Fruit fly (Drosophila melanogaster) whole organism, prepupa: Measurements from ENCODE around the gene frj.

ENCODE experiments used
- Blimp-1 ChIP-seq: fragments of 200-800 bp; sonication (Bioruptor generic); optimal IDR thresholded peaks from 3 replicates; lab custom pipeline; 2017; ENCODE audit warnings: missing biosample characterization, missing genetic modification characterization, mild to moderate bottlenecking, moderate library complexity, missing genetic modification reagents
- CG11294 ChIP-seq: fragments of 200-800 bp; sonication (Bioruptor generic); IDR thresholded peaks from 2 replicates; pipeline ENCODE4 v1.3.6; 2022; ENCODE audit warnings: missing biosample characterization, missing genetic modification characterization
- CG11762 ChIP-seq: fragments of 200-800 bp; sonication (Bioruptor generic); optimal IDR thresholded peaks from 3 replicates; lab custom pipeline; 2016; ENCODE audit warnings: missing biosample characterization, missing genetic modification characterization; ENCODE audit not compliant: insufficient read depth
- CG11902 ChIP-seq: fragments of 200-800 bp; sonication (Bioruptor generic); optimal IDR thresholded peaks from 3 replicates; lab custom pipeline; 2016; ENCODE audit warnings: missing biosample characterization, missing genetic modification characterization
- CG15336 ChIP-seq: fragments of 200-800 bp; sonication (Bioruptor generic); IDR thresholded peaks from 2 replicates; pipeline ENCODE4 v1.3.6; 2022; ENCODE audit warnings: missing biosample characterization, missing genetic modification characterization
- CG32006 ChIP-seq: fragments of 200-800 bp; sonication (Bioruptor generic); optimal IDR thresholded peaks from 3 replicates; lab custom pipeline; 2017; ENCODE audit warnings: missing biosample characterization, mild to moderate bottlenecking, missing genetic modification characterization
- CG34406 ChIP-seq: fragments of 200-800 bp; sonication (Bioruptor generic); optimal IDR thresholded peaks from 3 replicates; lab custom pipeline; 2016; ENCODE audit warnings: missing biosample characterization, missing genetic modification characterization
- CG6163 ChIP-seq: fragments of 200-800 bp; sonication (Bioruptor generic); IDR thresholded peaks from 3 replicates; pipeline ENCODE4 v1.3.6; 2022; ENCODE audit warnings: missing biosample characterization, missing genetic modification characterization
- CG6792 ChIP-seq: fragments of 200-800 bp; sonication (Bioruptor generic); optimal IDR thresholded peaks from 3 replicates; lab custom pipeline; 2016; ENCODE audit warnings: missing biosample characterization, missing genetic modification characterization
- CG6854 ChIP-seq: fragments of 200-800 bp; sonication (Bioruptor generic); optimal IDR thresholded peaks from 2 replicates; lab custom pipeline; 2017; ENCODE audit warnings: missing biosample characterization, mild to moderate bottlenecking, missing genetic modification characterization
- CG7368 ChIP-seq: fragments of 200-800 bp; sonication (Bioruptor generic); optimal IDR thresholded peaks from 3 replicates; lab custom pipeline; 2016; ENCODE audit warnings: missing biosample characterization, missing genetic modification characterization
- CG8119 ChIP-seq: fragments of 200-800 bp; sonication (Bioruptor generic); IDR thresholded peaks from 3 replicates; pipeline ENCODE4 v1.3.6; 2022; ENCODE audit warnings: missing biosample characterization, missing genetic modification characterization
- CG8632 ChIP-seq: fragments of 200-800 bp; sonication (Bioruptor generic); optimal IDR thresholded peaks from 3 replicates; lab custom pipeline; 2016; ENCODE audit warnings: missing biosample characterization, missing genetic modification characterization
- Eip78C ChIP-seq: fragments of 200-800 bp; sonication (Bioruptor generic); peaks from one replicate; lab custom pipeline; 2016; ENCODE audit warnings: missing biosample characterization, missing genetic modification characterization
- Hr38 ChIP-seq: sonication (Bioruptor generic); optimal IDR thresholded peaks from 2 replicates; lab custom pipeline; 2016; ENCODE audit warnings: missing biosample characterization, missing genetic modification characterization
- Hr4 ChIP-seq: fragments of 200-800 bp; sonication (Bioruptor generic); optimal IDR thresholded peaks from 3 replicates; lab custom pipeline; 2016; ENCODE audit warnings: missing biosample characterization, missing genetic modification characterization
- Lpt ChIP-seq: fragments of 200-800 bp; sonication (Bioruptor generic); optimal IDR thresholded peaks from 3 replicates; lab custom pipeline; 2016; ENCODE audit warnings: missing biosample characterization, missing genetic modification characterization
- Met ChIP-seq: fragments of 200-800 bp; sonication (Bioruptor generic); optimal IDR thresholded peaks from 3 replicates; lab custom pipeline; 2016; ENCODE audit warnings: missing biosample characterization, missing genetic modification characterization
- OdsH ChIP-seq: fragments of 200-800 bp; sonication (Bioruptor generic); optimal IDR thresholded peaks from 3 replicates; lab custom pipeline; 2016; ENCODE audit warnings: missing biosample characterization, missing genetic modification characterization
- Sox14 ChIP-seq: fragments of 200-800 bp; sonication (Bioruptor generic); optimal IDR thresholded peaks from 3 replicates; lab custom pipeline; 2016; ENCODE audit warnings: missing biosample characterization, missing genetic modification characterization
- achi ChIP-seq: fragments of 200-800 bp; sonication (Bioruptor generic); optimal IDR thresholded peaks from 3 replicates; lab custom pipeline; 2016; ENCODE audit warnings: missing biosample characterization, missing genetic modification characterization
- acj6 ChIP-seq: fragments of 200-800 bp; sonication (Bioruptor generic); optimal IDR thresholded peaks from 3 replicates; lab custom pipeline; 2016; ENCODE audit warnings: missing biosample characterization, missing genetic modification characterization
- cyc ChIP-seq: fragments of 200-800 bp; sonication (Bioruptor generic); optimal IDR thresholded peaks from 3 replicates; lab custom pipeline; 2016; ENCODE audit warnings: missing biosample characterization, missing genetic modification characterization
- dsx ChIP-seq: fragments of 200-800 bp; optimal IDR thresholded peaks from 3 replicates; lab custom pipeline; 2019; ENCODE audit warnings: missing biosample characterization, mild to moderate bottlenecking, missing genetic modification characterization, moderate library complexity; ENCODE audit not compliant: poor library complexity, severe bottlenecking
- fd59A ChIP-seq: fragments of 200-800 bp; sonication (Bioruptor generic); optimal IDR thresholded peaks from 2 replicates; lab custom pipeline; 2017; ENCODE audit warnings: missing biosample characterization, mild to moderate bottlenecking, missing genetic modification characterization, missing genetic modification reagents
- fkh ChIP-seq: fragments of 200-800 bp; sonication (Bioruptor generic); optimal IDR thresholded peaks from 3 replicates; lab custom pipeline; 2017; ENCODE audit warnings: missing biosample characterization, mild to moderate bottlenecking, missing genetic modification characterization, moderate library complexity
- lz ChIP-seq: fragments of 200-800 bp; sonication (Bioruptor generic); optimal IDR thresholded peaks from 3 replicates; lab custom pipeline; 2016; ENCODE audit warnings: missing biosample characterization, missing genetic modification characterization
- salr ChIP-seq, 2 experiments: fragments of 200-800 bp; sonication (Bioruptor generic); optimal IDR thresholded peaks; 3 replicates each; lab custom pipeline; 2016 to 2018; ENCODE audit warnings: missing biosample characterization in 2 of 2, missing genetic modification characterization in 2 of 2, mild to moderate bottlenecking in 1 of 2
- spab ChIP-seq: fragments of 200-800 bp; sonication (Bioruptor generic); optimal IDR thresholded peaks from 2 replicates; lab custom pipeline; 2017; ENCODE audit warnings: missing biosample characterization, mild to moderate bottlenecking, missing genetic modification characterization, missing genetic modification reagents
- ss ChIP-seq, 2 experiments: fragments of 200-800 bp; sonication (Bioruptor generic); optimal IDR thresholded peaks; 2 replicates in 1 of 2; 3 replicates in 1 of 2; lab custom pipeline; 2017 to 2018; ENCODE audit warnings: mild to moderate bottlenecking in 2 of 2, missing biosample characterization in 2 of 2, missing genetic modification characterization in 2 of 2, moderate library complexity in 1 of 2

frj gene

dm6 chr2L:6473076-6474037 is 17.5 kb downstream of the frj start, which contains the start of gene mmy (continued):
- TF ChIP-seq cyc (GFP tag; lab: Kevin White, UChicago) (peak; percentile 10), CG11762 (peak; percentile 59), CG11294 (peak; percentile 31), CG6792 (GFP tag; lab: Kevin White, UChicago) (peak; percentile 47), spab (GFP tag; lab: Kevin White, UChicago) (peak; percentile 67), Blimp-1 (GFP tag; lab: Kevin White, UChicago) (no peak), OdsH (GFP tag; lab: Kevin White, UChicago) (peak; percentile 69), salr (GFP tag; optimal IDR thresholded peaks at IDR 0.05; lab: Kevin White, UChicago) (peak; percentile 22 to 68), CG11902 (GFP tag; lab: Kevin White, UChicago) (peak; percentile 33), Hr38 (GFP tag; lab: Kevin White, UChicago) (no peak), CG8119 (GFP tag; lab: Robert Waterston, UW) (peak; percentile 80), lz (peak; percentile 7), Met (GFP tag; lab: Kevin White, UChicago) (no peak), Hr4 (peak; percentile 52), fd59A (GFP tag; lab: Kevin White, UChicago) (peak; percentile 69), Lpt (GFP tag; lab: Kevin White, UChicago) (peak; percentile 47), achi (peak; percentile 69), CG6854 (GFP tag; lab: Kevin White, UChicago) (peak; percentile 50)

dm6 chr2L:6474298-6474697 is 18.4 kb downstream of the frj start:
- TF ChIP-seq CG15336 (GFP tag; lab: Robert Waterston, UW): 0 out of 2 replicates have a peak, but pooled peaks have one; percentile 12
- peak; percentile 56 for TF ChIP-seq Eip78C (GFP tag; lab: Kevin White, UChicago)
- no peak for TF ChIP-seq OdsH (GFP tag; lab: Kevin White, UChicago)

- TF ChIP-seq dsx (GFP tag; lab: Kevin White, UChicago): no peak
- TF ChIP-seq Hr4: no peak
- no peak for TF ChIP-seq ss (GFP tag; optimal IDR thresholded peaks at IDR 0.05; lab: Kevin White, UChicago)
- no peak for TF ChIP-seq CG34406 (GFP tag; lab: Kevin White, UChicago)
- no peak for TF ChIP-seq acj6
- TF ChIP-seq Sox14 (GFP tag; lab: Kevin White, UChicago): no peak
- no peak for TF ChIP-seq CG7368 (GFP tag; lab: Kevin White, UChicago)
- TF ChIP-seq CG32006 (GFP tag; lab: Kevin White, UChicago): no peak
- TF ChIP-seq CG6163 (GFP tag; lab: Robert Waterston, UW): no peak
Observed at dm6 chr2L:6474878-6475582, 19.2 kb downstream of the frj start.

dm6 chr2L:6476753-6477152 is 20.9 kb downstream of the frj start, which contains the start of gene CG9536:
Gene CG9536 (minus strand): TSS chr2L:6476975.
- TF ChIP-seq CG8632 (GFP tag; lab: Kevin White, UChicago): no peak
- peak; percentile 7 for TF ChIP-seq fkh (GFP tag; lab: Kevin White, UChicago)
